Fruit fly (Drosophila melanogaster) whole organism, embryonic: ENCODE measurements around the gene pnr.

Experiments used
- Atf6 ChIP-seq: fragments of 200-800 bp; sonication (Bioruptor generic); IDR thresholded peaks from 2 replicates; pipeline ENCODE4 v1.3.6; 2022; ENCODE audit warnings: missing biosample characterization, missing genetic modification characterization
- B-H1 ChIP-seq: fragments of 200-800 bp; sonication (Bioruptor generic); IDR thresholded peaks from 3 replicates; pipeline ENCODE4 v1.3.6; 2022; ENCODE audit warnings: missing biosample characterization, missing genetic modification characterization
- Bteb2 ChIP-seq: fragments of 200-800 bp; sonication (Bioruptor generic); optimal IDR thresholded peaks from 2 replicates; lab custom pipeline; 2016; ENCODE audit warnings: missing biosample characterization, missing genetic modification characterization
- CG10366 ChIP-seq: fragments of 200-800 bp; sonication (Bioruptor generic); IDR thresholded peaks from 2 replicates; pipeline ENCODE4 v1.3.6; 2022; ENCODE audit warnings: missing biosample characterization, missing genetic modification characterization
- CG11093 ChIP-seq: fragments of 200-800 bp; sonication (Bioruptor generic); IDR thresholded peaks from 3 replicates; pipeline ENCODE4 v1.3.6; 2022; ENCODE audit warnings: missing biosample characterization, missing genetic modification characterization
- CG12071 ChIP-seq: fragments of 200-800 bp; sonication (Bioruptor generic); optimal IDR thresholded peaks from 3 replicates; lab custom pipeline; 2018; ENCODE audit warnings: missing biosample characterization, mild to moderate bottlenecking, missing genetic modification characterization
- CG14050 ChIP-seq: fragments of 200-800 bp; sonication (Bioruptor generic); IDR thresholded peaks from 3 replicates; pipeline ENCODE4 v1.3.6; 2022; ENCODE audit warnings: missing biosample characterization, missing genetic modification characterization
- CG14860 ChIP-seq: fragments of 200-800 bp; sonication (Bioruptor generic); IDR thresholded peaks from 3 replicates; pipeline ENCODE4 v1.3.6; 2022; ENCODE audit warnings: missing biosample characterization, missing genetic modification characterization; ENCODE audit not compliant: partially characterized antibody
- CG15514 ChIP-seq: fragments of 200-800 bp; sonication (Bioruptor generic); optimal IDR thresholded peaks from 3 replicates; lab custom pipeline; 2017; ENCODE audit warnings: missing biosample characterization, missing genetic modification characterization, mild to moderate bottlenecking, moderate library complexity, missing genetic modification reagents
- CG1647 ChIP-seq: fragments of 200-800 bp; sonication (Bioruptor generic); optimal IDR thresholded peaks from 3 replicates; lab custom pipeline; 2016; ENCODE audit warnings: missing biosample characterization, missing genetic modification characterization
- CG16779 ChIP-seq: fragments of 200-800 bp; sonication (Bioruptor generic); IDR thresholded peaks from 2 replicates; pipeline ENCODE4 v1.3.6; 2022; ENCODE audit warnings: missing biosample characterization, missing genetic modification characterization
- CG17186 ChIP-seq: fragments of 200-800 bp; sonication (Bioruptor generic); optimal IDR thresholded peaks from 3 replicates; lab custom pipeline; 2017; ENCODE audit warnings: missing biosample characterization, missing genetic modification reagents, missing genetic modification characterization
- CG1792 ChIP-seq: fragments of 200-800 bp; sonication (Bioruptor generic); optimal IDR thresholded peaks from 2 replicates; lab custom pipeline; 2016; ENCODE audit warnings: missing biosample characterization, missing genetic modification characterization
- CG18764 ChIP-seq: fragments of 200-800 bp; sonication (Bioruptor generic); optimal IDR thresholded peaks from 3 replicates; lab custom pipeline; 2016; ENCODE audit warnings: missing biosample characterization, missing genetic modification characterization
- CG30431 ChIP-seq: fragments of 200-800 bp; sonication (Bioruptor generic); optimal IDR thresholded peaks from 2 replicates; lab custom pipeline; 2017; ENCODE audit warnings: missing biosample characterization, missing genetic modification characterization
- CG43689 ChIP-seq: fragments of 200-800 bp; sonication (Bioruptor generic); IDR thresholded peaks from 2 replicates; pipeline ENCODE4 v1.3.6; 2022; ENCODE audit warnings: missing biosample characterization, missing genetic modification characterization
- CG4617 ChIP-seq: fragments of 200-800 bp; sonication (Bioruptor generic); optimal IDR thresholded peaks from 3 replicates; lab custom pipeline; 2016; ENCODE audit warnings: missing biosample characterization, missing genetic modification characterization, borderline replicate concordance
- CG7963 ChIP-seq: fragments of 200-800 bp; sonication (Bioruptor generic); IDR thresholded peaks from 3 replicates; pipeline ENCODE4 v1.3.6; 2022; ENCODE audit warnings: missing biosample characterization, missing genetic modification characterization; ENCODE audit not compliant: partially characterized antibody
- CG8478 ChIP-seq: fragments of >200 bp; optimal IDR thresholded peaks from 2 replicates; lab custom pipeline; 2018
- Dip3 ChIP-seq: fragments of 200-800 bp; sonication (Bioruptor generic); optimal IDR thresholded peaks from 3 replicates; lab custom pipeline; 2016; ENCODE audit warnings: missing biosample characterization, missing genetic modification characterization
- Dp ChIP-seq: fragments of 200-800 bp; sonication (Bioruptor generic); optimal IDR thresholded peaks from 2 replicates; lab custom pipeline; 2018; ENCODE audit warnings: missing biosample characterization, mild to moderate bottlenecking, missing genetic modification characterization, moderate library complexity
- ERR ChIP-seq: fragments of 200-800 bp; sonication (Bioruptor generic); optimal IDR thresholded peaks from 2 replicates; lab custom pipeline; 2016; ENCODE audit warnings: missing biosample characterization, missing genetic modification characterization
- Lhr ChIP-seq: fragments of 200-800 bp; sonication (Bioruptor generic); optimal IDR thresholded peaks from 3 replicates; lab custom pipeline; 2017; ENCODE audit warnings: mild to moderate bottlenecking, missing biosample characterization, missing genetic modification reagents, missing genetic modification characterization
- MESR4 ChIP-seq: fragments of 200-800 bp; sonication (Bioruptor generic); optimal IDR thresholded peaks from 2 replicates; lab custom pipeline; 2018; ENCODE audit warnings: missing biosample characterization, mild to moderate bottlenecking, missing genetic modification characterization, moderate library complexity
- NC2β ChIP-seq: fragments of 200-800 bp; sonication (Bioruptor generic); optimal IDR thresholded peaks from 2 replicates; lab custom pipeline; 2016; ENCODE audit warnings: missing biosample characterization, missing genetic modification characterization
- NFAT ChIP-seq: fragments of 200-800 bp; sonication (Bioruptor generic); IDR thresholded peaks from 2 replicates; pipeline ENCODE4 v1.3.6; 2022; ENCODE audit warnings: missing biosample characterization, missing genetic modification characterization
- Poxn ChIP-seq: fragments of 200-800 bp; sonication (Bioruptor generic); IDR thresholded peaks from 2 replicates; pipeline ENCODE4 v1.3.6; 2022; ENCODE audit warnings: missing biosample characterization, missing genetic modification characterization
- Usf ChIP-seq: fragments of 200-800 bp; sonication (Bioruptor generic); optimal IDR thresholded peaks from 2 replicates; lab custom pipeline; 2017; ENCODE audit warnings: missing genotype, missing biosample characterization, missing genetic modification characterization
- bcd ChIP-seq: fragments of 200-800 bp; sonication (Bioruptor generic); optimal IDR thresholded peaks from 2 replicates; lab custom pipeline; 2017; ENCODE audit warnings: missing biosample characterization, mild to moderate bottlenecking, missing genetic modification characterization
- cad ChIP-seq: fragments of >200 bp; optimal IDR thresholded peaks from 2 replicates; lab custom pipeline; 2017; ENCODE audit warnings: missing biosample characterization, missing genetic modification characterization
- chn ChIP-seq: fragments of 200-800 bp; sonication (Bioruptor generic); optimal IDR thresholded peaks from 2 replicates; lab custom pipeline; 2016; ENCODE audit warnings: missing biosample characterization, missing genetic modification characterization
- dm ChIP-seq: fragments of 200-800 bp; sonication (Bioruptor generic); optimal IDR thresholded peaks from 3 replicates; lab custom pipeline; 2016; ENCODE audit warnings: missing biosample characterization, missing genetic modification characterization
- eyg ChIP-seq: fragments of 200-800 bp; sonication (Bioruptor generic); optimal IDR thresholded peaks from 3 replicates; lab custom pipeline; 2016; ENCODE audit warnings: missing biosample characterization, missing genetic modification characterization
- fd3F ChIP-seq: fragments of 200-800 bp; sonication (Bioruptor generic); optimal IDR thresholded peaks from 2 replicates; lab custom pipeline; 2018; ENCODE audit warnings: missing biosample characterization, mild to moderate bottlenecking, missing genetic modification characterization, moderate library complexity
- fu2 ChIP-seq: fragments of 200-800 bp; sonication (Bioruptor generic); optimal IDR thresholded peaks from 2 replicates; lab custom pipeline; 2016; ENCODE audit warnings: missing biosample characterization, missing genetic modification characterization
- gem ChIP-seq: fragments of 200-800 bp; sonication (Bioruptor generic); optimal IDR thresholded peaks from 2 replicates; lab custom pipeline; 2019; ENCODE audit warnings: missing biosample characterization, mild to moderate bottlenecking, missing genetic modification characterization, moderate library complexity
- hb ChIP-seq: fragments of 200-800 bp; sonication (Bioruptor generic); IDR thresholded peaks from 3 replicates; pipeline ENCODE4 v1.3.6; 2022; ENCODE audit warnings: missing biosample characterization, missing genetic modification characterization; ENCODE audit not compliant: partially characterized antibody
- luna ChIP-seq: fragments of 200-800 bp; sonication (Bioruptor generic); optimal IDR thresholded peaks from 2 replicates; lab custom pipeline; 2016; ENCODE audit warnings: missing biosample characterization, missing genetic modification characterization
- mam ChIP-seq: fragments of 200-800 bp; sonication (Bioruptor generic); optimal IDR thresholded peaks from 3 replicates; lab custom pipeline; 2016; ENCODE audit warnings: missing biosample characterization, missing genetic modification characterization
- nau ChIP-seq: fragments of 200-800 bp; sonication (Bioruptor generic); optimal IDR thresholded peaks from 3 replicates; lab custom pipeline; 2017; ENCODE audit warnings: missing biosample characterization, mild to moderate bottlenecking, missing genetic modification characterization, missing genetic modification reagents
- pfk ChIP-seq: fragments of 200-800 bp; sonication (Bioruptor generic); optimal IDR thresholded peaks from 2 replicates; lab custom pipeline; 2018; ENCODE audit warnings: missing biosample characterization, mild to moderate bottlenecking, missing genetic modification characterization, moderate library complexity
- pita ChIP-seq: fragments of 200-800 bp; sonication (Bioruptor generic); optimal IDR thresholded peaks from 2 replicates; lab custom pipeline; 2017; ENCODE audit warnings: missing biosample characterization, mild to moderate bottlenecking, missing genetic modification characterization
- prd ChIP-seq, 3 experiments: fragments of >200 bp in 2 of 3; fragments of 200-800 bp in 1 of 3; sonication (Bioruptor generic) in 1 of 3; optimal IDR thresholded peaks in 2 of 3; IDR thresholded peaks in 1 of 3; 2 replicates in 2 of 3; 3 replicates in 1 of 3; pipeline versions ENCODE4 v1.3.6 to Lab custom; 2017 to 2022; ENCODE audit warnings: missing biosample characterization in 1 of 3, missing genetic modification characterization in 1 of 3
- slp2 ChIP-seq: fragments of 200-800 bp; sonication (Bioruptor generic); optimal IDR thresholded peaks from 2 replicates; lab custom pipeline; 2016; ENCODE audit warnings: missing biosample characterization, missing genetic modification characterization
- stc ChIP-seq: fragments of 200-800 bp; sonication (Bioruptor generic); IDR thresholded peaks from 2 replicates; pipeline ENCODE4 v1.3.6; 2022; ENCODE audit warnings: missing biosample characterization, missing genetic modification characterization
- unc-4 ChIP-seq: fragments of 200-800 bp; sonication (Bioruptor generic); IDR thresholded peaks from 2 replicates; pipeline ENCODE4 v1.3.6; 2022; ENCODE audit warnings: missing biosample characterization, missing genetic modification characterization; ENCODE audit not compliant: partially characterized antibody
- unpg ChIP-seq: fragments of 200-800 bp; sonication (Bioruptor generic); optimal IDR thresholded peaks from 3 replicates; lab custom pipeline; 2018; ENCODE audit warnings: missing biosample characterization, mild to moderate bottlenecking, missing genetic modification characterization, moderate library complexity
- wek ChIP-seq: fragments of 200-800 bp; sonication (Bioruptor generic); optimal IDR thresholded peaks from 3 replicates; lab custom pipeline; 2018; ENCODE audit warnings: missing biosample characterization, mild to moderate bottlenecking, missing genetic modification characterization, moderate library complexity
- yki ChIP-seq: fragments of >200 bp; optimal IDR thresholded peaks from 3 replicates; lab custom pipeline; 2018

The pnr gene

dm6 chr3R:16071689-16072580 lies 46.1 kb downstream of the pnr start (continued):
- TF ChIP-seq unpg (GFP tag; lab: Kevin White, UChicago) = peak; percentile 90
- TF ChIP-seq gem = peak; percentile 76
- peak; percentile 75; the same call in 2 of the 3 replicates for TF ChIP-seq CG11093 (GFP tag; lab: Robert Waterston, UW)
- no peak for TF ChIP-seq CG1647 (GFP tag; lab: Kevin White, UChicago)
- TF ChIP-seq CG18764 (GFP tag; lab: Kevin White, UChicago) = peak; percentile 41
- TF ChIP-seq CG8478 = no peak
- TF ChIP-seq CG43689 (GFP tag; lab: Robert Waterston, UW) = 0 out of 2 replicates have a peak, but pooled peaks have one; percentile 17
- TF ChIP-seq Poxn (GFP tag; lab: Robert Waterston, UW) = no peak
- no peak for TF ChIP-seq ERR (GFP tag; lab: Kevin White, UChicago)
- no peak for TF ChIP-seq wek (GFP tag; lab: Kevin White, UChicago)
- no peak for TF ChIP-seq Dp (GFP tag; lab: Kevin White, UChicago)
- peak; percentile 47; the same call in 1 of the 2 replicates for TF ChIP-seq Atf6 (GFP tag; lab: Robert Waterston, UW)
- no peak for TF ChIP-seq nau (GFP tag; lab: Kevin White, UChicago)
- TF ChIP-seq CG15514 (GFP tag; lab: Kevin White, UChicago) = no peak
- TF ChIP-seq hb (GFP tag; lab: Robert Waterston, UW) = no peak
- no peak for TF ChIP-seq prd (optimal IDR thresholded peaks at IDR 0.05; lab: Kevin White, UChicago)
- peak; percentile 78 for TF ChIP-seq prd (GFP tag; IDR thresholded peaks at IDR 0.05; lab: Robert Waterston, UW)
- TF ChIP-seq CG12071 (GFP tag; lab: Kevin White, UChicago) = no peak
- peak; percentile 88 for TF ChIP-seq stc (GFP tag; lab: Robert Waterston, UW)
- no peak for TF ChIP-seq CG16779 (GFP tag; lab: Robert Waterston, UW)
- no peak for TF ChIP-seq CG17186 (GFP tag; lab: Kevin White, UChicago)
- TF ChIP-seq pita (GFP tag; lab: Kevin White, UChicago) = no peak
- peak; percentile 55; the same call in 2 of the 3 replicates for TF ChIP-seq B-H1
- TF ChIP-seq NC2β (GFP tag; lab: Kevin White, UChicago) = peak; percentile 59
- peak; percentile 35 for TF ChIP-seq CG4617 (GFP tag; lab: Kevin White, UChicago)
- no peak for TF ChIP-seq unc-4 (GFP tag; lab: Robert Waterston, UW)
- peak; percentile 24 for TF ChIP-seq dm (GFP tag; lab: Kevin White, UChicago)
- peak; percentile 6 for TF ChIP-seq chn (GFP tag; lab: Kevin White, UChicago)
- no peak for TF ChIP-seq Lhr (GFP tag; lab: Kevin White, UChicago)
- TF ChIP-seq cad (GFP tag; lab: Kevin White, UChicago) = no peak
- TF ChIP-seq luna (GFP tag; lab: Kevin White, UChicago) = no peak
- TF ChIP-seq CG14050 = peak; percentile 73
- TF ChIP-seq CG1792 (GFP tag; lab: Kevin White, UChicago) = no peak
- TF ChIP-seq fu2 = no peak
- no peak for TF ChIP-seq mam (GFP tag; lab: Kevin White, UChicago)
- TF ChIP-seq bcd (GFP tag; lab: Kevin White, UChicago) = peak; percentile 34
- TF ChIP-seq CG30431 = no peak
- no peak for TF ChIP-seq pfk (GFP tag; lab: Kevin White, UChicago)
- TF ChIP-seq eyg = no peak
- TF ChIP-seq Usf = peak; percentile 2
- no peak for TF ChIP-seq CG14860
- TF ChIP-seq CG10366 = peak; percentile 71
- no peak for TF ChIP-seq CG7963 (GFP tag; lab: Robert Waterston, UW)
- TF ChIP-seq NFAT (GFP tag; lab: Robert Waterston, UW) = no peak
- no peak for TF ChIP-seq MESR4 (GFP tag; lab: Kevin White, UChicago)
- no peak for TF ChIP-seq yki (lab: Kevin White, UChicago)
- TF ChIP-seq slp2 = no peak
- no peak for TF ChIP-seq fd3F (GFP tag; lab: Kevin White, UChicago)
- no peak for TF ChIP-seq Dip3 (GFP tag; lab: Kevin White, UChicago)
- peak; percentile 23 for TF ChIP-seq Bteb2 (GFP tag; lab: Kevin White, UChicago)
